Fruit fly (Drosophila melanogaster) whole organism, embryonic: ENCODE results near the gene CG8907.

Experiments used
- CG12744 ChIP-seq: fragments of 200-800 bp; sonication (Bioruptor generic); optimal IDR thresholded peaks from 2 replicates; lab custom pipeline; 2016; ENCODE audit warnings: missing biosample characterization, missing genetic modification characterization
- CG13894 ChIP-seq: fragments of 200-800 bp; sonication (Bioruptor generic); optimal IDR thresholded peaks from 3 replicates; lab custom pipeline; 2018; ENCODE audit warnings: missing biosample characterization, mild to moderate bottlenecking, missing genetic modification characterization, moderate library complexity
- CG14014 ChIP-seq: fragments of 200-800 bp; sonication (Bioruptor generic); IDR thresholded peaks from 2 replicates; pipeline ENCODE4 v1.3.6; 2022; ENCODE audit warnings: missing biosample characterization, missing genetic modification characterization
- CG15269 ChIP-seq: fragments of 200-800 bp; sonication (Bioruptor generic); optimal IDR thresholded peaks from 2 replicates; lab custom pipeline; 2018; ENCODE audit warnings: missing biosample characterization, mild to moderate bottlenecking, missing genetic modification characterization, moderate library complexity
- CG16779 ChIP-seq: fragments of 200-800 bp; sonication (Bioruptor generic); IDR thresholded peaks from 2 replicates; pipeline ENCODE4 v1.3.6; 2022; ENCODE audit warnings: missing biosample characterization, missing genetic modification characterization
- CG17912 ChIP-seq: fragments of 200-800 bp; sonication (Bioruptor generic); optimal IDR thresholded peaks from 2 replicates; lab custom pipeline; 2018; ENCODE audit warnings: missing biosample characterization, mild to moderate bottlenecking, missing genetic modification characterization
- CG2678 ChIP-seq: fragments of 200-800 bp; sonication (Bioruptor generic); optimal IDR thresholded peaks from 3 replicates; lab custom pipeline; 2019; ENCODE audit warnings: missing biosample characterization, mild to moderate bottlenecking, missing genetic modification characterization, moderate library complexity
- CG31441 ChIP-seq: fragments of 200-800 bp; sonication (Bioruptor generic); IDR thresholded peaks from 2 replicates; pipeline ENCODE4 v1.3.6; 2022; ENCODE audit warnings: missing biosample characterization, missing genetic modification characterization
- CG3838 ChIP-seq: fragments of 200-800 bp; sonication (Bioruptor generic); optimal IDR thresholded peaks from 3 replicates; lab custom pipeline; 2016; ENCODE audit warnings: missing biosample characterization, missing genetic modification characterization
- CG42726 ChIP-seq: fragments of 200-800 bp; sonication (Bioruptor generic); IDR thresholded peaks from 2 replicates; pipeline ENCODE4 v1.3.6; 2022; ENCODE audit warnings: missing biosample characterization, missing genetic modification characterization; ENCODE audit not compliant: partially characterized antibody
- CG4282 ChIP-seq: fragments of 200-800 bp; sonication (Bioruptor generic); optimal IDR thresholded peaks from 2 replicates; lab custom pipeline; 2016; ENCODE audit warnings: missing biosample characterization, missing genetic modification characterization
- CG4360 ChIP-seq: fragments of 200-800 bp; sonication (Bioruptor generic); IDR thresholded peaks from 2 replicates; pipeline ENCODE4 v1.3.6; 2022; ENCODE audit warnings: missing biosample characterization, missing genetic modification characterization
- CG5245 ChIP-seq: fragments of 200-800 bp; sonication (Bioruptor generic); optimal IDR thresholded peaks from 3 replicates; lab custom pipeline; 2016; ENCODE audit warnings: missing biosample characterization, missing genetic modification characterization
- CG6765 ChIP-seq: fragments of 200-800 bp; sonication (Bioruptor generic); optimal IDR thresholded peaks from 3 replicates; lab custom pipeline; 2017; ENCODE audit warnings: missing biosample characterization, mild to moderate bottlenecking, missing genetic modification characterization
- CG6791 ChIP-seq: fragments of 200-800 bp; sonication (Bioruptor generic); IDR thresholded peaks from 3 replicates; pipeline ENCODE4 v1.3.6; 2022; ENCODE audit warnings: missing biosample characterization, missing genetic modification characterization; ENCODE audit not compliant: partially characterized antibody
- CG7786 ChIP-seq: fragments of 200-800 bp; sonication (Bioruptor generic); optimal IDR thresholded peaks from 2 replicates; lab custom pipeline; 2016; ENCODE audit warnings: missing biosample characterization, missing genetic modification characterization
- CG7839 ChIP-seq: fragments of 200-800 bp; sonication (Bioruptor generic); optimal IDR thresholded peaks from 3 replicates; lab custom pipeline; 2018; ENCODE audit warnings: missing biosample characterization, mild to moderate bottlenecking, missing genetic modification characterization, moderate library complexity
- Dfd ChIP-seq, 2 experiments: fragments of >200 bp; optimal IDR thresholded peaks; 2 replicates each; lab custom pipeline; 2017; ENCODE audit warnings: missing biosample characterization in 2 of 2, missing genetic modification characterization in 2 of 2
- Dll ChIP-seq: fragments of 200-800 bp; sonication (Bioruptor generic); IDR thresholded peaks from 4 replicates; pipeline ENCODE4 v1.3.6; 2022; ENCODE audit warnings: missing biosample characterization, missing genetic modification characterization; ENCODE audit not compliant: partially characterized antibody
- Eip74EF ChIP-seq, 2 experiments: fragments of 200-800 bp in 1 of 2; fragments of >200 bp in 1 of 2; sonication (Bioruptor generic) in 1 of 2; optimal IDR thresholded peaks; 2 replicates each; lab custom pipeline; 2017 to 2019; ENCODE audit warnings: missing biosample characterization in 2 of 2, missing genetic modification characterization in 2 of 2, mild to moderate bottlenecking in 1 of 2, moderate library complexity in 1 of 2
- Hand ChIP-seq: fragments of 200-800 bp; sonication (Bioruptor generic); optimal IDR thresholded peaks from 2 replicates; lab custom pipeline; 2017; ENCODE audit warnings: mild to moderate bottlenecking, missing biosample characterization, missing genetic modification reagents, missing genetic modification characterization
- Myb ChIP-seq: fragments of 200-800 bp; sonication (Bioruptor generic); optimal IDR thresholded peaks from 2 replicates; lab custom pipeline; 2016; ENCODE audit warnings: missing biosample characterization, missing genetic modification characterization
- Nf-YA ChIP-seq: fragments of 200-800 bp; sonication (Bioruptor generic); IDR thresholded peaks from 2 replicates; pipeline ENCODE4 v1.3.6; 2022; ENCODE audit warnings: missing biosample characterization, missing genetic modification characterization
- Nf-YB ChIP-seq: fragments of 200-800 bp; sonication (Bioruptor generic); optimal IDR thresholded peaks from 3 replicates; lab custom pipeline; 2019; ENCODE audit warnings: missing biosample characterization, mild to moderate bottlenecking, missing genetic modification characterization, moderate library complexity
- NfI ChIP-seq: fragments of 200-800 bp; sonication (Bioruptor generic); optimal IDR thresholded peaks from 3 replicates; lab custom pipeline; 2018; ENCODE audit warnings: missing biosample characterization, mild to moderate bottlenecking, missing genetic modification characterization, moderate library complexity
- Oli ChIP-seq: fragments of 200-800 bp; sonication (Bioruptor generic); optimal IDR thresholded peaks from 2 replicates; lab custom pipeline; 2018; ENCODE audit warnings: missing biosample characterization, mild to moderate bottlenecking, missing genetic modification characterization, moderate library complexity
- Optix ChIP-seq: fragments of 200-800 bp; sonication (Bioruptor generic); IDR thresholded peaks from 3 replicates; pipeline ENCODE4 v1.3.6; 2022; ENCODE audit warnings: missing biosample characterization, missing genetic modification characterization
- Pdp1 ChIP-seq, 2 experiments: fragments of 200-800 bp; sonication (Bioruptor generic); optimal IDR thresholded peaks; 3 replicates each; lab custom pipeline; 2016; ENCODE audit warnings: missing biosample characterization in 2 of 2, missing genetic modification characterization in 2 of 2, mild to moderate bottlenecking in 1 of 2, moderate library complexity in 1 of 2
- Six4 ChIP-seq: fragments of 200-800 bp; sonication (Bioruptor generic); optimal IDR thresholded peaks from 2 replicates; lab custom pipeline; 2016; ENCODE audit warnings: missing biosample characterization, missing genetic modification characterization
- Sox100B ChIP-seq: fragments of 200-800 bp; sonication (Bioruptor generic); optimal IDR thresholded peaks from 3 replicates; lab custom pipeline; 2018; ENCODE audit warnings: missing biosample characterization, mild to moderate bottlenecking, missing genetic modification characterization
- Sry-β ChIP-seq: fragments of 200-800 bp; sonication (Bioruptor generic); optimal IDR thresholded peaks from 2 replicates; lab custom pipeline; 2018; ENCODE audit warnings: missing biosample characterization, mild to moderate bottlenecking, missing genetic modification characterization, moderate library complexity
- cg ChIP-seq: fragments of 200-800 bp; sonication (Bioruptor generic); optimal IDR thresholded peaks from 3 replicates; lab custom pipeline; 2019; ENCODE audit warnings: missing biosample characterization, mild to moderate bottlenecking, missing genetic modification characterization, moderate library complexity
- croc ChIP-seq: fragments of 200-800 bp; sonication (Bioruptor generic); conservative IDR thresholded peaks from 3 replicates; pipeline ENCODE4 v1.3.6; 2022; ENCODE audit warnings: missing biosample characterization, missing genetic modification characterization
- ewg ChIP-seq: fragments of 200-800 bp; sonication (Bioruptor generic); optimal IDR thresholded peaks from 3 replicates; lab custom pipeline; 2017; ENCODE audit warnings: mild to moderate bottlenecking, missing biosample characterization, missing genetic modification reagents, missing genetic modification characterization
- fd3F ChIP-seq: fragments of 200-800 bp; sonication (Bioruptor generic); optimal IDR thresholded peaks from 2 replicates; lab custom pipeline; 2018; ENCODE audit warnings: missing biosample characterization, mild to moderate bottlenecking, missing genetic modification characterization, moderate library complexity
- gce ChIP-seq: fragments of 200-800 bp; sonication (Bioruptor generic); IDR thresholded peaks from 3 replicates; pipeline ENCODE4 v1.3.6; 2022; ENCODE audit warnings: missing biosample characterization, missing genetic modification characterization
- gcm2 ChIP-seq: fragments of 200-800 bp; sonication (Bioruptor generic); optimal IDR thresholded peaks from 2 replicates; lab custom pipeline; 2016; ENCODE audit warnings: missing biosample characterization, missing genetic modification characterization
- gfzf ChIP-seq: fragments of 200-800 bp; sonication (Bioruptor generic); optimal IDR thresholded peaks from 2 replicates; lab custom pipeline; 2016; ENCODE audit warnings: missing biosample characterization, mild to moderate bottlenecking, missing genetic modification characterization, moderate library complexity
- insv ChIP-seq, 2 experiments: fragments of 200-800 bp; sonication (Bioruptor generic); optimal IDR thresholded peaks; 3 replicates each; lab custom pipeline; 2016 to 2018; ENCODE audit warnings: missing biosample characterization in 2 of 2, missing genetic modification characterization in 2 of 2
- klu ChIP-seq: fragments of 200-800 bp; sonication (Bioruptor generic); IDR thresholded peaks from 2 replicates; pipeline ENCODE4 v1.3.6; 2022; ENCODE audit warnings: missing biosample characterization, missing genetic modification characterization
- odd ChIP-seq: fragments of 200-800 bp; sonication (Bioruptor generic); optimal IDR thresholded peaks from 2 replicates; lab custom pipeline; 2017; ENCODE audit warnings: missing biosample characterization, mild to moderate bottlenecking, missing genetic modification characterization
- schlank ChIP-seq: fragments of 200-800 bp; sonication (Bioruptor generic); optimal IDR thresholded peaks from 2 replicates; lab custom pipeline; 2018; ENCODE audit warnings: missing biosample characterization, mild to moderate bottlenecking, missing genetic modification characterization
- ttk ChIP-seq: fragments of 200-800 bp; sonication (Bioruptor generic); IDR thresholded peaks from 2 replicates; pipeline ENCODE4 v2.1.2; 2022; ENCODE audit warnings: missing biosample characterization, missing genetic modification characterization
- unpg ChIP-seq: fragments of 200-800 bp; sonication (Bioruptor generic); optimal IDR thresholded peaks from 3 replicates; lab custom pipeline; 2018; ENCODE audit warnings: missing biosample characterization, mild to moderate bottlenecking, missing genetic modification characterization, moderate library complexity
- wek ChIP-seq: fragments of 200-800 bp; sonication (Bioruptor generic); optimal IDR thresholded peaks from 3 replicates; lab custom pipeline; 2018; ENCODE audit warnings: missing biosample characterization, mild to moderate bottlenecking, missing genetic modification characterization, moderate library complexity

Gene CG8907

DNA sequence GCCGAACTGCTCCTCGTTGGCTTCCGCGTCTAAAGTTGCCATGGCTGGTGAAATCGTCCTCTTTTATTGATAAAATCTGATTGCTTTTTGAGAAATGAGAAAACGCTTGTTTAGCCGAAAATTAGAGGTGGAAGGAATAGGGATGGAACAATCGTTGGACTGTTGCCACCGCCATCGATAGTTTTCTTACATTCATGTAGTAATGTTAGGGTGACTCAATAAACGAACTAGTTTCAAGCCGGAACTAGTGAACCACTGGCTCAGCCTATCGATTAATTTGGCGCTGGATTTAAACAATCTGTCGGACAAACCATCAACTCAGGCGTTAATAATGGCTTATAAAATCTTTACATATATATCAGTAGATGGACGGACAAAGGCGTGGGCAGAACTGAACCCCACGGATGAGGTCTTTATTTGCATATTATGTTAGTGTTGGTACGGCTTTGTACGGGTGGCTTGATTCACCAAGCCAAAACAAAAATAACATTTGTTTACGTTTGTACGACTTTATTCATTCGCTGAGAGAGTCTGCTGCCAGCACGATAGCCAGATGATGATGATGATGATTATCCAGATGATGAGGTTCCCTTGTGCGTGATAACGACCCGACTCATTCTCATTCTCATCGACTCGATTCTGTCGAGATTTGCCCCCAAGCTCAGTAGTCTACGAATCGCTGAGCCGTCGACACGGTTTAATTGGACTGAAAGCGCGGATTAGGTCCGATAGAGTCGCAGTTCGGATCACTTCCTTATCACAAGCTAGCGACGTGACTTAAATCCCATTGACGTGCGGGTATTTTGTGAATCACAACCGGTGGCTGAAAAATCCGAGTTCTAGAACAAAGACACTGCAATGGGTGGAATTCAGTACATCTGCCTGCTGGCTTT is 5.6 kb upstream of the CG8907 start, which contains the start of the genes Sf3a1 and Irc (continued):
- TF ChIP-seq CG42726 (GFP tag; lab: Robert Waterston, UW) (peak; percentile 96), gcm2 (GFP tag; lab: Kevin White, UChicago) (no peak), cg (GFP tag; lab: Kevin White, UChicago) (peak; percentile 18), croc (GFP tag; lab: Robert Waterston, UW) (no peak), CG12744 (GFP tag; lab: Kevin White, UChicago) (no peak), Dll (peak; percentile 96), CG3838 (no peak)

DNA sequence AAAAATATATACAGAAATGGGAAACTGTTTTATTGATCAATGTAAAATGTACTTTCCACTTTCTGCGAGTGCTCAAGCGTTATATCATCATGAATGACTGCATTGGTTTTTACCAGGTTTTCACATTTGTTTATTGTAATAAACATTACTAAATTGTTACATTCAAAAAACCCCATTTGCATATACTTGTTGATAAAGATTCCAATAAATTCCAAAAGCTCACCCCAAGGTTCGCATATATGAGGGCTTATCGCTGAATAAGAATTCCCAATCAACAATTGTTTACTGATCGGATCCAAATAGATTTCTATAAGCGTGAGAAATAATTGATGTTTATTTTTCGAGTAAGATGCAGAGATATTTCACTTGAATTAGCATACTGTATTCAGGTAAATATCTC is 4.6 kb upstream of the CG8907 start:
- TF ChIP-seq schlank (tag; lab: Kevin White, UChicago), result no peak
- no peak for TF ChIP-seq odd (GFP tag; lab: Kevin White, UChicago)
- no peak for TF ChIP-seq Hand (GFP tag; lab: Kevin White, UChicago)
- TF ChIP-seq CG16779 (GFP tag; lab: Robert Waterston, UW), result no peak
- TF ChIP-seq Optix, result no peak
- TF ChIP-seq CG4282 (GFP tag; lab: Kevin White, UChicago), result no peak
- no peak for TF ChIP-seq CG6791 (GFP tag; lab: Robert Waterston, UW)
- TF ChIP-seq Myb (GFP tag; lab: Kevin White, UChicago), result no peak
- TF ChIP-seq Sry-β (GFP tag; lab: Kevin White, UChicago), result no peak
- TF ChIP-seq CG14014, result no peak
- no peak for TF ChIP-seq ewg (GFP tag; lab: Kevin White, UChicago)
- no peak for TF ChIP-seq Six4 (GFP tag; lab: Kevin White, UChicago)
- TF ChIP-seq insv (GFP tag; optimal IDR thresholded peaks at IDR 0.05; lab: Kevin White, UChicago), result no peak
- TF ChIP-seq, all 482 proteins: peak for 0

DNA sequence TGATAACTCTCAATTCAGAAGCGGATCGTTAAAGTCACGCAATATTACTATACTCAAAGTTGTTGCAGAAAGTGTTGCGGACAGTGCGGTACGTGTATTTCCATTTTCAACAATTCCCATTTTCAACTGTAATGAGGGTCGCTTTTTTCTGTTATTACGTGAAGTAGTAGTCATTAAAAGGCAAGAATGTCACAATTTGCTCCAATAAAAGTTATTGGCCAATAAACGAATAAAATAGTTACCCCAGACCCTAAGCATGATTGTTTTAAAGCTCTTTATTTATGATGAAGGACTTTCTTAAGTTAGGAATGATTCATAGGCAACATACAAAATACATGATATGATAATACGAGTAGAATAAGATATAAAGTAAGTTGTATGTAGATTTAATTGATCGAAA is 733 bp upstream of the CG8907 start:
- TF ChIP-seq Nf-YA (GFP tag; lab: Robert Waterston, UW), result no peak
- peak; percentile 71 for TF ChIP-seq CG2678
- peak; percentile 31 for TF ChIP-seq NfI (GFP tag; lab: Kevin White, UChicago)
- peak; percentile 12 for TF ChIP-seq wek (GFP tag; lab: Kevin White, UChicago)
- TF ChIP-seq odd (GFP tag; lab: Kevin White, UChicago), result peak; percentile 4
- TF ChIP-seq unpg, result peak; percentile 56
- TF ChIP-seq CG13894, result peak; percentile 60
- TF ChIP-seq Eip74EF (GFP tag; optimal IDR thresholded peaks at IDR 0.05; lab: Kevin White, UChicago), result peak in 1 of 2 experiments; percentile 21
- TF ChIP-seq Dfd (GFP tag; optimal IDR thresholded peaks at IDR 0.05; lab: Kevin White, UChicago), result no peak
- peak; percentile 21 for TF ChIP-seq Nf-YB
- peak; percentile 31 for TF ChIP-seq CG7839 (tag; lab: Kevin White, UChicago)
- TF ChIP-seq CG17912 (GFP tag; lab: Kevin White, UChicago), result peak; percentile 37
- peak; percentile 27 for TF ChIP-seq CG6765
- peak; percentile 28 for TF ChIP-seq Sox100B (GFP tag; lab: Kevin White, UChicago)
- TF ChIP-seq Oli (tag; lab: Kevin White, UChicago), result no peak
- peak; percentile 30 for TF ChIP-seq fd3F (GFP tag; lab: Kevin White, UChicago)
- TF ChIP-seq klu, result no peak
- no peak for TF ChIP-seq CG5245 (GFP tag; lab: Kevin White, UChicago)
- TF ChIP-seq gfzf (GFP tag; lab: Kevin White, UChicago), result no peak
- TF ChIP-seq CG31441 (GFP tag; lab: Robert Waterston, UW), result 0 out of 2 replicates have a peak, but pooled peaks have one; percentile 11
- TF ChIP-seq ttk (GFP tag; lab: Robert Waterston, UW), result no peak
- peak in 1 of 2 experiments; percentile 40 for TF ChIP-seq Pdp1 (GFP tag; optimal IDR thresholded peaks at IDR 0.05; lab: Kevin White, UChicago)
- TF ChIP-seq CG7786 (GFP tag; lab: Kevin White, UChicago), result no peak
- no peak for TF ChIP-seq CG4360
- no peak for TF ChIP-seq gce (GFP tag; lab: Robert Waterston, UW)
- peak; percentile 71 for TF ChIP-seq CG15269 (tag; lab: Kevin White, UChicago)
